Worm (Caenorhabditis elegans) whole organism, midembryonic: Measurements from ENCODE around the gene prp-39.
A peak's percentile ranks its signal among the peaks of the same experiment; 100 is the strongest.
"Not testable (repeated sequence)": the region's sequence is repeated elsewhere in the genome, so short reads cannot be mapped to it uniquely, and the experiment has no call there.

Source experiments
- T22C8.4 ChIP-seq: fragments of 200-800 bp; sonication (Bioruptor generic); IDR thresholded peaks from 2 replicates; pipeline ENCODE4 v1.3.6; 2022; ENCODE audit warnings: missing genetic modification characterization, missing compliant biosample characterization
- cog-1 ChIP-seq: sonication (generic microtip); optimal IDR thresholded peaks from 2 replicates; lab custom pipeline; 2016; ENCODE audit warnings: missing genetic modification characterization, missing compliant biosample characterization
- flt-1 ChIP-seq: fragments of 200-800 bp; sonication (Bioruptor generic); IDR thresholded peaks from 2 replicates; pipeline ENCODE4 v1.3.6; 2022; ENCODE audit warnings: missing genetic modification characterization, missing compliant biosample characterization
- klf-2 ChIP-seq: fragments of 200-800 bp; sonication (Bioruptor generic); conservative IDR thresholded peaks from 2 replicates; pipeline ENCODE4 v1.3.6; 2022; ENCODE audit warnings: missing genetic modification reagents, missing genetic modification characterization, missing compliant biosample characterization
- med-1 ChIP-seq: sonication (generic microtip); optimal IDR thresholded peaks from 2 replicates; lab custom pipeline; 2017; ENCODE audit warnings: missing genetic modification characterization, mild to moderate bottlenecking, missing compliant biosample characterization, antibody characterized with exemption, missing genetic modification reagents; ENCODE audit not compliant: insufficient read depth
- ref-1 ChIP-seq: fragments of 200-800 bp; sonication (Bioruptor generic); conservative IDR thresholded peaks from 2 replicates; pipeline ENCODE4 v1.3.6; 2022; ENCODE audit warnings: missing genetic modification reagents, missing genetic modification characterization, missing compliant biosample characterization
- tab-1 ChIP-seq: fragments of 200-800 bp; sonication (Bioruptor generic); IDR thresholded peaks from 2 replicates; pipeline ENCODE4 v1.3.6; 2022; ENCODE audit warnings: missing genetic modification characterization, missing compliant biosample characterization
- ztf-23 ChIP-seq: fragments of 200-800 bp; sonication (Bioruptor generic); IDR thresholded peaks from 2 replicates; pipeline ENCODE4 v1.3.6; 2022; ENCODE audit warnings: missing genetic modification reagents, missing genetic modification characterization, missing compliant biosample characterization
- ztf-29 ChIP-seq: fragments of 200-800 bp; sonication (Bioruptor generic); IDR thresholded peaks from 2 replicates; pipeline ENCODE4 v1.3.6; 2022; ENCODE audit warnings: missing genetic modification reagents, missing genetic modification characterization, missing compliant biosample characterization

The prp-39 gene

ce11 chrV:5687115-5687979 lies 4.9 kb upstream of the prp-39 start, which contains the start of gene F25B4.7:
Gene F25B4.7 (minus strand): TSS chrV:5687226.
- TF ChIP-seq ztf-23 (no peak), klf-2 (GFP tag; lab: Robert Waterston, UW) (no peak), ref-1 (no peak), T22C8.4 (GFP tag; lab: Robert Waterston, UW) (no peak)

- no peak for TF ChIP-seq klf-2 (GFP tag; lab: Robert Waterston, UW)
- peak; percentile 39 for TF ChIP-seq cog-1 (tag; lab: Kevin White, UChicago)
- TF ChIP-seq flt-1 (GFP tag; lab: Robert Waterston, UW): 0 out of 2 replicates have a peak, but pooled peaks have one; percentile 27
- TF ChIP-seq ref-1: no peak
- TF ChIP-seq ztf-29: no peak
- no peak for TF ChIP-seq tab-1
- no peak for TF ChIP-seq ztf-23
Measured at ce11 chrV:5684534-5684933, 2.1 kb upstream of the prp-39 start, which contains the start of the genes hmgs-1 and F25B4.4. Gene hmgs-1 (minus strand): TSS chrV:5684589. Gene F25B4.4 (plus strand): TSS chrV:5684873.

- no peak for TF ChIP-seq ztf-23
- TF ChIP-seq ztf-29: no peak
Measured at ce11 chrV:5677947-5678346, 4.5 kb downstream of the prp-39 start.

- TF ChIP-seq ztf-23: no peak
- no peak for TF ChIP-seq med-1 (GFP tag; lab: Kevin White, UChicago)
- no peak for TF ChIP-seq T22C8.4 (GFP tag; lab: Robert Waterston, UW)
- TF ChIP-seq klf-2 (GFP tag; lab: Robert Waterston, UW): no peak
- TF ChIP-seq tab-1: no peak
- no peak for TF ChIP-seq ztf-29
- TF ChIP-seq flt-1 (GFP tag; lab: Robert Waterston, UW): no peak
- no peak for TF ChIP-seq ref-1
- TF ChIP-seq cog-1 (tag; lab: Kevin White, UChicago): no peak
Measured at ce11 chrV:5676011-5676410, 6.4 kb downstream of the prp-39 start, which contains the start of gene pqn-13. Gene pqn-13 (minus strand): TSS chrV:5676111.

- TF ChIP-seq flt-1 (GFP tag; lab: Robert Waterston, UW): no peak
- no peak for TF ChIP-seq med-1 (GFP tag; lab: Kevin White, UChicago)
- no peak for TF ChIP-seq cog-1 (tag; lab: Kevin White, UChicago)
- no peak for TF ChIP-seq tab-1
- TF ChIP-seq T22C8.4 (GFP tag; lab: Robert Waterston, UW): no peak
- no peak for TF ChIP-seq klf-2 (GFP tag; lab: Robert Waterston, UW)
- no peak for TF ChIP-seq ref-1
- TF ChIP-seq ztf-23: no peak
- no peak for TF ChIP-seq ztf-29
Measured at ce11 chrV:5672270-5672669, 10.2 kb downstream of the prp-39 start.

- no peak for TF ChIP-seq flt-1 (GFP tag; lab: Robert Waterston, UW)
- TF ChIP-seq ztf-23: no peak
- TF ChIP-seq ztf-29: no peak
- no peak for TF ChIP-seq T22C8.4 (GFP tag; lab: Robert Waterston, UW)
- no peak for TF ChIP-seq med-1 (GFP tag; lab: Kevin White, UChicago)
- no peak for TF ChIP-seq ref-1
- TF ChIP-seq tab-1: no peak
- TF ChIP-seq klf-2 (GFP tag; lab: Robert Waterston, UW): no peak
Measured at ce11 chrV:5668968-5669367, 13.5 kb downstream of the prp-39 start.

- TF ChIP-seq T22C8.4 (GFP tag; lab: Robert Waterston, UW) (no peak), ztf-23 (no peak), flt-1 (GFP tag; lab: Robert Waterston, UW) (peak; percentile 42; the same call in 1 of the 2 replicates)
Measured at ce11 chrV:5667337-5667736, 15.1 kb downstream of the prp-39 start.

ce11 chrV:5666036-5666729 lies 16.2 kb downstream of the prp-39 start, which contains the start of gene C14C11.7:
Gene C14C11.7 (minus strand): TSS chrV:5666086.
- TF ChIP-seq ref-1 (no peak), ztf-23 (no peak), med-1 (GFP tag; lab: Kevin White, UChicago) (no peak), cog-1 (tag; lab: Kevin White, UChicago) (no peak), ztf-29 (no peak), T22C8.4 (GFP tag; lab: Robert Waterston, UW) (no peak), tab-1 (no peak), flt-1 (GFP tag; lab: Robert Waterston, UW) (no peak), klf-2 (GFP tag; lab: Robert Waterston, UW) (no peak)

- not testable (repeated sequence) for TF ChIP-seq med-1 (GFP tag; lab: Kevin White, UChicago); tab-1; flt-1 (GFP tag; lab: Robert Waterston, UW)
Measured at ce11 chrV:5663317-5663716, 19.1 kb downstream of the prp-39 start, which contains the start of gene C14C11.1. Gene C14C11.1 (plus strand): TSS chrV:5663617.

ce11 chrV:5660604-5661209 lies 21.7 kb downstream of the prp-39 start, which contains the start of the genes mut-14 and C14C11.2:
Gene mut-14 (minus strand): TSS chrV:5660704.
Gene C14C11.2 (plus strand): TSS chrV:5661159.
- TF ChIP-seq cog-1 (tag; lab: Kevin White, UChicago) (no peak), flt-1 (GFP tag; lab: Robert Waterston, UW) (no peak), ztf-29 (no peak), T22C8.4 (GFP tag; lab: Robert Waterston, UW) (no peak), ref-1 (no peak), med-1 (GFP tag; lab: Kevin White, UChicago) (no peak), tab-1 (no peak)
